Worm (Caenorhabditis elegans) whole organism, young adult: Measurements from ENCODE around the gene cyp-37B1.
A peak's percentile ranks its signal among the peaks of the same experiment; 100 is the strongest.

Experiments
- B0035.1 ChIP-seq: sonication (generic microtip); optimal IDR thresholded peaks from 2 replicates; lab custom pipeline; 2016; ENCODE audit warnings: missing genetic modification characterization, mild to moderate bottlenecking, missing compliant biosample characterization, missing genotype, missing genetic modification reagents
- F22D6.2 ChIP-seq: sonication (generic microtip); optimal IDR thresholded peaks from 2 replicates; lab custom pipeline; 2016; ENCODE audit warnings: mild to moderate bottlenecking, missing genetic modification characterization, missing compliant biosample characterization
- F52B5.7 ChIP-seq: sonication (generic microtip); optimal IDR thresholded peaks from 2 replicates; lab custom pipeline; 2016; ENCODE audit warnings: mild to moderate bottlenecking, missing genetic modification characterization, missing compliant biosample characterization
- Y53F4B.3 ChIP-seq: fragments of 200-800 bp; sonication (Bioruptor generic); IDR thresholded peaks from 2 replicates; pipeline ENCODE4 v1.3.6; 2022; ENCODE audit warnings: missing genetic modification reagents, missing genetic modification characterization, missing compliant biosample characterization
- Y53G8AR.9 ChIP-seq: fragments of 200-800 bp; sonication (Bioruptor generic); conservative IDR thresholded peaks from 2 replicates; pipeline ENCODE4 v1.3.6; 2022; ENCODE audit warnings: missing genetic modification reagents, missing genetic modification characterization, missing compliant biosample characterization
- Y56A3A.18 ChIP-seq: fragments of 200-800 bp; sonication (Bioruptor generic); IDR thresholded peaks from 2 replicates; pipeline ENCODE4 v1.3.6; 2022; ENCODE audit warnings: missing genetic modification reagents, missing genetic modification characterization, missing compliant biosample characterization
- Y79H2A.3 ChIP-seq: fragments of 200-800 bp; sonication (Bioruptor generic); conservative IDR thresholded peaks from 2 replicates; pipeline ENCODE4 v1.3.6; 2022; ENCODE audit warnings: missing genetic modification reagents, missing genetic modification characterization, missing compliant biosample characterization
- ama-1 ChIP-seq, 3 experiments: fragments of 150-350 bp in 1 of 3; sonication (generic microtip) in 2 of 3; optimal IDR thresholded peaks; 2 replicates each; lab custom pipeline; 2014 to 2018; ENCODE audit warnings: missing biosample characterization in 2 of 3, missing genetic modification characterization in 2 of 3, missing genetic modification reagents in 2 of 3
- atf-7 ChIP-seq: sonication (generic microtip); optimal IDR thresholded peaks from 2 replicates; lab custom pipeline; 2017; ENCODE audit warnings: mild to moderate bottlenecking, missing genetic modification characterization, missing compliant biosample characterization
- bed-2 ChIP-seq: fragments of 200-800 bp; sonication (Bioruptor generic); IDR thresholded peaks from 2 replicates; pipeline ENCODE4 v1.3.6; 2022; ENCODE audit warnings: missing genetic modification reagents, missing genetic modification characterization, missing compliant biosample characterization
- ccch-3 ChIP-seq: fragments of 200-800 bp; sonication (Bioruptor generic); optimal IDR thresholded peaks from 2 replicates; lab custom pipeline; 2018; ENCODE audit warnings: mild to moderate bottlenecking, missing genetic modification characterization, missing compliant biosample characterization
- ceh-91 ChIP-seq: fragments of 200-800 bp; sonication (Bioruptor generic); IDR thresholded peaks from 2 replicates; pipeline ENCODE4 v1.3.6; 2022; ENCODE audit warnings: missing genetic modification reagents, missing genetic modification characterization, missing compliant biosample characterization
- chd-7 ChIP-seq: sonication (generic microtip); optimal IDR thresholded peaks from 2 replicates; lab custom pipeline; 2016; ENCODE audit warnings: mild to moderate bottlenecking, missing genetic modification characterization, moderate library complexity, missing compliant biosample characterization
- dpl-1 ChIP-seq: fragments of 150-350 bp; optimal IDR thresholded peaks from 2 replicates; lab custom pipeline; 2014; ENCODE audit warnings: missing biosample characterization, missing genetic modification reagents, missing genetic modification characterization
- ekl-4 ChIP-seq: fragments of 200-800 bp; sonication (Bioruptor generic); IDR thresholded peaks from 2 replicates; pipeline ENCODE4 v1.3.6; 2022; ENCODE audit warnings: missing genetic modification reagents, missing genetic modification characterization, missing compliant biosample characterization
- gei-17 ChIP-seq: fragments of 200-800 bp; sonication (Bioruptor generic); optimal IDR thresholded peaks from 2 replicates; lab custom pipeline; 2018; ENCODE audit warnings: mild to moderate bottlenecking, missing genetic modification characterization, missing compliant biosample characterization
- him-1 ChIP-seq: sonication (generic microtip); optimal IDR thresholded peaks from 2 replicates; lab custom pipeline; 2016; ENCODE audit warnings: missing genotype, missing genetic modification reagents, missing genetic modification characterization, missing compliant biosample characterization
- hlh-12 ChIP-seq: sonication (generic microtip); optimal IDR thresholded peaks from 2 replicates; lab custom pipeline; 2016; ENCODE audit warnings: missing genetic modification characterization, missing compliant biosample characterization
- let-526 ChIP-seq: fragments of 200-800 bp; sonication (Bioruptor generic); IDR thresholded peaks from 2 replicates; pipeline ENCODE4 v1.3.6; 2022; ENCODE audit warnings: missing genetic modification reagents, missing genetic modification characterization, missing compliant biosample characterization
- let-607 ChIP-seq, 2 experiments: fragments of 200-800 bp in 1 of 2; sonication (Bioruptor generic) in 1 of 2; sonication (generic microtip) in 1 of 2; optimal IDR thresholded peaks; 2 replicates each; lab custom pipeline; 2016 to 2018; ENCODE audit warnings: mild to moderate bottlenecking in 2 of 2, missing compliant biosample characterization in 2 of 2, missing genetic modification characterization in 2 of 2, moderate library complexity in 2 of 2, missing genotype in 1 of 2
- lin-26 ChIP-seq: fragments of 200-800 bp; sonication (Bioruptor generic); IDR thresholded peaks from 2 replicates; pipeline ENCODE4 v1.3.6; 2022; ENCODE audit warnings: missing genetic modification reagents, missing genetic modification characterization, missing compliant biosample characterization
- madf-10 ChIP-seq: sonication (generic microtip); optimal IDR thresholded peaks from 2 replicates; lab custom pipeline; 2016; ENCODE audit warnings: mild to moderate bottlenecking, missing genetic modification characterization, missing compliant biosample characterization
- madf-6 ChIP-seq: fragments of 200-800 bp; sonication (Bioruptor generic); IDR thresholded peaks from 2 replicates; pipeline ENCODE4 v1.3.6; 2022; ENCODE audit warnings: missing genetic modification reagents, missing genetic modification characterization, missing compliant biosample characterization
- nfya-2 ChIP-seq: fragments of 200-800 bp; sonication (Bioruptor generic); IDR thresholded peaks from 2 replicates; pipeline ENCODE4 v1.3.6; 2022; ENCODE audit warnings: missing genetic modification reagents, missing genetic modification characterization, missing compliant biosample characterization
- nhr-80 ChIP-seq: sonication (generic microtip); optimal IDR thresholded peaks from 2 replicates; lab custom pipeline; 2016; ENCODE audit warnings: missing genetic modification characterization, missing compliant biosample characterization
- rcor-1 ChIP-seq: fragments of 200-800 bp; sonication (Bioruptor generic); IDR thresholded peaks from 2 replicates; pipeline ENCODE4 v1.3.6; 2022; ENCODE audit warnings: missing genetic modification reagents, missing genetic modification characterization, missing compliant biosample characterization
- sdz-38 ChIP-seq: sonication (generic microtip); optimal IDR thresholded peaks from 2 replicates; lab custom pipeline; 2016; ENCODE audit warnings: missing genotype, missing genetic modification characterization, missing compliant biosample characterization
- snpc-3.4 ChIP-seq: sonication (generic microtip); optimal IDR thresholded peaks from 2 replicates; lab custom pipeline; 2017; ENCODE audit warnings: missing genetic modification characterization, mild to moderate bottlenecking, missing compliant biosample characterization, antibody characterized with exemption, moderate library complexity, missing genotype, missing genetic modification reagents
- snpc-4 ChIP-seq, 5 experiments: fragments of 150-350 bp in 1 of 5; sonication (generic microtip) in 4 of 5; optimal IDR thresholded peaks; 2 replicates each; lab custom pipeline; 2014 to 2018; ENCODE audit warnings: missing genetic modification characterization in 5 of 5, missing biosample characterization in 3 of 5, antibody characterized with exemption in 2 of 5, mild to moderate bottlenecking in 2 of 5, missing compliant biosample characterization in 2 of 5, missing genotype in 2 of 5, moderate library complexity in 2 of 5, missing genetic modification reagents in 1 of 5
- unc-130 ChIP-seq: sonication (generic microtip); optimal IDR thresholded peaks from 2 replicates; lab custom pipeline; 2016; ENCODE audit warnings: missing genetic modification reagents, missing genetic modification characterization, missing compliant biosample characterization
- unc-62 ChIP-seq: fragments of 150-350 bp; optimal IDR thresholded peaks from 2 replicates; lab custom pipeline; 2014; ENCODE audit warnings: missing biosample characterization, missing genetic modification reagents, missing genetic modification characterization
- ztf-18 ChIP-seq: sonication (generic microtip); optimal IDR thresholded peaks from 2 replicates; lab custom pipeline; 2016; ENCODE audit warnings: missing genotype, mild to moderate bottlenecking, missing genetic modification characterization, missing compliant biosample characterization
- ztf-25 ChIP-seq: fragments of 200-800 bp; sonication (Bioruptor generic); IDR thresholded peaks from 2 replicates; pipeline ENCODE4 v1.3.6; 2022; ENCODE audit warnings: missing genetic modification reagents, missing genetic modification characterization, missing compliant biosample characterization
- ztf-28 ChIP-seq: fragments of 200-800 bp; sonication (Bioruptor generic); IDR thresholded peaks from 2 replicates; pipeline ENCODE4 v1.3.6; 2022; ENCODE audit warnings: missing genetic modification reagents, missing genetic modification characterization, missing compliant biosample characterization

Gene cyp-37B1

DNA sequence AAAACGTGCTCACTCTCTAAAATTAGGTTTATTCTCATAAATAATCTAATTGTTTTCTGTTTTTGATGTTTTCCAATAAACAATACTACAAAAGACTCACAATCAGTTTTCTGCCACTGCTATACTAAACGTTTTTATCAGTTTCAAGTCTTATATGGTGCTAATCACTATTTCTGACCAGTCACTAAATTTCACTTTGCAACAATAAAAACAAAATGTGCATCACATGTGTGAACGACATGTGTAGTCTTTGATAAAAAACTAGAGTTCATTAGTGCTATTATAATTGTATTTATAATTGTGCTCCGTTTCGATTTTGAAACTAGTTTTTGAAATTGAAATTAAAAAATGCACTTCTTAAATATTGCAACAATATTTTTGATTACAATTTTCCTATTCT lies at the start of gene cyp-37B1:
cyp-37B1 (plus strand) TSS at position 199 of the 400 bp plus-strand sequence.
- TF ChIP-seq madf-10 (tag; lab: Kevin White, UChicago) (no peak), Y53F4B.3 (GFP tag; lab: Robert Waterston, UW) (no peak), let-526 (GFP tag; lab: Robert Waterston, UW) (no peak), sdz-38 (tag; lab: Kevin White, UChicago) (no peak), nhr-80 (peak; percentile 80), ekl-4 (no peak), let-607 (tag; optimal IDR thresholded peaks at IDR 0.05; lab: Kevin White, UChicago) (no peak), unc-62 (peak; percentile 23), ceh-91 (GFP tag; lab: Robert Waterston, UW) (no peak), snpc-4 (GFP tag; optimal IDR thresholded peaks at IDR 0.05; lab: Kevin White, UChicago) (no peak), snpc-4 (tag; optimal IDR thresholded peaks at IDR 0.05; lab: Kevin White, UChicago) (peak in 1 of 4 experiments; percentile 17), dpl-1 (GFP tag; lab: Kevin White, UChicago) (no peak)
- TF ChIP-seq, all 124 proteins: peak for 3

DNA sequence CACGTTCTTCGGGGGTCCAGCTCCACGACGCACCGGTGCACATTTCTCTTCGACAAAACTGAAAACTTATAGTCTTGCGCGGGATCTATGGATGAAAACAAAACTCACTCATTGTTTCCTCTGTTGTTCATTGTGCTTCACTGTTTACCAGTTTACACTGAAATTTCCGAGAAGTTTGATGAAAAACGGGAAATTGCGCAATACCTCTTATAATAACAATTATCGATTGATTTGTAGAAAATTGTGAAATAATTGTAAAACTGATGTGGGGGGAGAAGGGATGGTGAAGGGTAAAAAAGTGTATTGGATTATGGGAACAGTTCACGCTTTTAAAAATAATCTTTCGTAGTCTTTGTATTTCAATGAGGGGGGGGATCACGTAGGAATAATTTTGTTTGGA lies 48.5 kb upstream of the cyp-37B1 start:
- no peak for TF ChIP-seq Y56A3A.18
- no peak for TF ChIP-seq him-1 (tag; lab: Kevin White, UChicago)
- no peak for TF ChIP-seq ztf-25
- TF ChIP-seq let-607 (tag; optimal IDR thresholded peaks at IDR 0.05; lab: Kevin White, UChicago), result no peak
- TF ChIP-seq B0035.1 (tag; lab: Kevin White, UChicago), result no peak
- no peak for TF ChIP-seq ccch-3 (GFP tag; lab: Kevin White, UChicago)
- TF ChIP-seq, all 124 proteins: peak for 0

DNA sequence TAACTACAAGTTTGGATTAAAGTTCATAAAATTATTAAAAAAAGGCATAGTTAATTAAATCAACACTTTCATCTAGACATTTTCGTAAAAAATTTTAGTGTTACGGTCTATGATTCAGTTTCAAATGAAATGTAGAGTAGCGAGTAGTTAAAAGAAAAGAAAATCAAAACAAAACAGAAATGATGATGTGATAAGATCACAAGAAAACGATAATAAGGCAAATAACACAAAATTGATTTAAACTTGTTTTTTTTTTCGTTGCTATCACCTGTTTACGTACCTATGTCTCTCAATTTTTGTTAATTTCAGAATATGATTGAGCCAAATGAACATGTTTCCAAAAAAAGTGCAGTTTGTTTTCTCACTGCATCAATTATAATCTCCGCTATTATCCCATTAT lies 48.0 kb upstream of the cyp-37B1 start, which contains the start of the genes F21H7.2 and F21H7.12:
F21H7.2 (minus strand) TSS at position 101 of the 400 bp plus-strand sequence.
F21H7.12 (plus strand) TSS at position 270 of the 400 bp plus-strand sequence.
- TF ChIP-seq Y56A3A.18, result no peak

DNA sequence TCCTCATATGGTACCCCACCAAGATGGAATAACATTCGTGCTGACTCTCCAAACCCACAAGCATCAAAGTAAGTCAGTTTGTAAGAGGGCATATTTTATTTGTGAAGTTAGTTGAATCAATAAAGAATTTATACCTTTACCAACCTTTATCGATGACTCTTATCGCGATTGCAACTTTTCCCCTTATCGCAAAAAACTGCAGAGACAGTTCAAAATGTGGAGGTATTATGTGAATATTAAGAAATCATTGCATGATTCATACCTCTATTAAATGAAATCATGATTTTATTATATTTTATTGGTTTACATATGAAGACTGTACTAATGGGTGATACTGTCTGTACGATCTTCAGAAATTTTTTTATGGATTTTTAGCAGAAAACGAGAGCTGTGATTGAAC lies 45.7 kb upstream of the cyp-37B1 start, which contains the start of gene gst-22:
gst-22 (minus strand) TSS at position 103 of the 400 bp plus-strand sequence.
- TF ChIP-seq nfya-2 (GFP tag; lab: Robert Waterston, UW) (no peak), nhr-80 (peak; percentile 51)

DNA sequence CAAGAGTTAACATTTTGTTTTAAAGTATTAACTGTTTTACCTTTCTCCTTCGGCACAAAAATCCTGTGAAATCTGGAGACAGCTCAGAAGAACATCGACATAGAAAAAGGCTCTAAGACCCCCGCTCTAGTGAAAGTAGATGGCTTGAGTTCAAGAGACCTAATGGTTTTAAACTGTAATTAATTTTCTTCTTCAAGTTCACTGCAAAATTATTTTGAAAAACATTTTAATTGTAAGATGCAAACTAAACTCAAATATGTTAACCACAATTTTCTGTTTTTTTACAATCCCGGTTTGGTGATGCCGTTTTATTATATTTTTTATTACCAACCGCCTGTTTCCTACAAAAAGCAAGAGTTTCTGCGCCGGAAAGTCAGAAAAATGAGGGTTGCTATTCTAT lies 44.3 kb upstream of the cyp-37B1 start, which contains the start of gene clec-233:
clec-233 (plus strand) TSS at position 301 of the 400 bp plus-strand sequence.
- TF ChIP-seq Y53G8AR.9 (GFP tag; lab: Robert Waterston, UW) (no peak), ztf-18 (tag; lab: Kevin White, UChicago) (no peak), gei-17 (GFP tag; lab: Kevin White, UChicago) (no peak), lin-26 (GFP tag; lab: Robert Waterston, UW) (no peak), bed-2 (GFP tag; lab: Robert Waterston, UW) (no peak), ama-1 (optimal IDR thresholded peaks at IDR 0.05; lab: Kevin White, UChicago) (no peak), ama-1 (GFP tag; optimal IDR thresholded peaks at IDR 0.05; lab: Kevin White, UChicago) (no peak), Y79H2A.3 (GFP tag; lab: Robert Waterston, UW) (no peak)

DNA sequence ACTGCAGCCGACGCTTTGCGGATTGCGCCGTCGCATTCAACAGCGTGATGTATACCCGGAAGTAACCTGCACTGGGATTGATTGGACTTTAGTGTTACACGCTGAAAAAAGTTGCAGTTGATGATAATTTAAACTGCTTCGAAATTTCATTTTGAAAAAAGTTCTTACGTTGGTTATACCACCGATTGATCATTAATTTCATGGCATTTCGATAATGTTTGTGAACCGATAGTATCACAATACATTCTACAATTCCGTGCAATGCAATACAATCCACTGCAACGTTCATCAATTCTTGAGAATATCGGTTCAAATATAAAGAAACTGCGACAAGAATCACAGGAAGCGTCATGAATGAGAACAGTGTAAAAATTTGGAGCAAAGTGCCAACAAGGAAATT lies 42.8 kb upstream of the cyp-37B1 start, which contains the start of gene F21H7.3:
F21H7.3 (minus strand) TSS at position 101 of the 400 bp plus-strand sequence.
- TF ChIP-seq Y56A3A.18, result no peak
- TF ChIP-seq chd-7 (tag; lab: Kevin White, UChicago), result no peak
- TF ChIP-seq F52B5.7 (tag; lab: Kevin White, UChicago), result no peak
- TF ChIP-seq snpc-3.4 (tag; lab: Kevin White, UChicago), result no peak
- no peak for TF ChIP-seq ztf-28 (GFP tag; lab: Robert Waterston, UW)
- no peak for TF ChIP-seq F22D6.2
- TF ChIP-seq atf-7 (tag; lab: Kevin White, UChicago), result no peak
- no peak for TF ChIP-seq madf-6
- TF ChIP-seq hlh-12, result no peak
- TF ChIP-seq rcor-1 (GFP tag; lab: Robert Waterston, UW), result no peak
- no peak for TF ChIP-seq unc-130 (GFP tag; lab: Kevin White, UChicago)
